Fruit fly (Drosophila melanogaster): ENCODE results near the gene CG32091.
A peak's percentile ranks its signal among the peaks of the same experiment; 100 is the strongest.

The CG32091 gene

dm6 chr3L:11604227-11604626 lies 27.0 kb upstream of the CG32091 start:
- no peak for TF ChIP-seq CG17801 (GFP tag; optimal IDR thresholded peaks at IDR 0.05; ENCODE audit: partially characterized antibody)

dm6 chr3L:11609153-11609809 lies 21.9 kb upstream of the CG32091 start, which contains the start of gene Duba:
Gene Duba (minus strand): TSS chr3L:11609465.
- TF ChIP-seq CG17801 (GFP tag; optimal IDR thresholded peaks at IDR 0.05; ENCODE audit: partially characterized antibody), result no peak

dm6 chr3L:11609835-11610234 lies 21.4 kb upstream of the CG32091 start, which contains the start of gene CG42832:
Gene CG42832 (plus strand): TSS chr3L:11610135.
- no peak for TF ChIP-seq CG17801 (GFP tag; optimal IDR thresholded peaks at IDR 0.05; ENCODE audit: partially characterized antibody)

- TF ChIP-seq CG17801 (GFP tag; optimal IDR thresholded peaks at IDR 0.05; ENCODE audit: partially characterized antibody), result no peak
Observed at dm6 chr3L:11620001-11620400, 11.2 kb upstream of the CG32091 start, which contains the start of gene Muc68Ca. Gene Muc68Ca (minus strand): TSS chr3L:11620101.

- TF ChIP-seq CG17801 (GFP tag; optimal IDR thresholded peaks at IDR 0.05; ENCODE audit: partially characterized antibody), result no peak
Observed at dm6 chr3L:11622750-11623149, 8.4 kb upstream of the CG32091 start.

- peak; percentile 20 for TF ChIP-seq CG17801 (GFP tag; optimal IDR thresholded peaks at IDR 0.05; ENCODE audit: partially characterized antibody)
Observed at dm6 chr3L:11623245-11623883, 7.8 kb upstream of the CG32091 start.

- no peak for TF ChIP-seq CG17801 (GFP tag; optimal IDR thresholded peaks at IDR 0.05; ENCODE audit: partially characterized antibody)
Observed at dm6 chr3L:11624281-11624680, 6.9 kb upstream of the CG32091 start, which contains the start of gene Akr1B. Gene Akr1B (minus strand): TSS chr3L:11624381.

dm6 chr3L:11625634-11626175 lies 5.5 kb upstream of the CG32091 start, which contains the start of gene CG6083:
Gene CG6083 (minus strand): TSS chr3L:11626125.
- no peak for TF ChIP-seq CG17801 (GFP tag; optimal IDR thresholded peaks at IDR 0.05; ENCODE audit: partially characterized antibody)

- TF ChIP-seq CG17801 (GFP tag; optimal IDR thresholded peaks at IDR 0.05; ENCODE audit: partially characterized antibody), result no peak
Observed at dm6 chr3L:11626229-11626826, 4.9 kb upstream of the CG32091 start, which contains the start of gene PCID2. Gene PCID2 (plus strand): TSS chr3L:11626441.

dm6 chr3L:11627819-11628483 lies 3.2 kb upstream of the CG32091 start, which contains the start of gene Apt1:
Gene Apt1 (plus strand): TSS chr3L:11628037.
- peak; percentile 59 for TF ChIP-seq CG17801 (GFP tag; optimal IDR thresholded peaks at IDR 0.05; ENCODE audit: partially characterized antibody)

dm6 chr3L:11630684-11631083 lies 508 bp upstream of the CG32091 start:
- no peak for TF ChIP-seq CG17801 (GFP tag; optimal IDR thresholded peaks at IDR 0.05; ENCODE audit: partially characterized antibody)

dm6 chr3L:11634551-11634950 lies 3.4 kb downstream of the CG32091 start:
- peak; percentile 53 for TF ChIP-seq CG17801 (GFP tag; optimal IDR thresholded peaks at IDR 0.05; ENCODE audit: partially characterized antibody)

- TF ChIP-seq CG17801 (GFP tag; optimal IDR thresholded peaks at IDR 0.05; ENCODE audit: partially characterized antibody), result no peak
Observed at dm6 chr3L:11636829-11637228, 5.6 kb downstream of the CG32091 start.

dm6 chr3L:11645933-11646332 lies 14.7 kb downstream of the CG32091 start, which contains the start of gene CG6071:
Gene CG6071 (minus strand): TSS chr3L:11646033.
- no peak for TF ChIP-seq CG17801 (GFP tag; optimal IDR thresholded peaks at IDR 0.05; ENCODE audit: partially characterized antibody)

dm6 chr3L:11648410-11648809 lies 17.2 kb downstream of the CG32091 start, which contains the start of the genes RIOK1 and Polr3H:
Gene RIOK1 (minus strand): TSS chr3L:11648474.
Gene Polr3H (plus strand): TSS chr3L:11648756.
- TF ChIP-seq CG17801 (GFP tag; optimal IDR thresholded peaks at IDR 0.05; ENCODE audit: partially characterized antibody), result peak; percentile 59
